Fruit fly (Drosophila melanogaster) whole organism, adult: Measurements from ENCODE around the gene CG15385.

Source experiments
- CG11617 ChIP-seq: fragments of 200-800 bp; sonication (Bioruptor generic); optimal IDR thresholded peaks from 2 replicates; lab custom pipeline; 2017; ENCODE audit warnings: mild to moderate bottlenecking, missing biosample characterization, missing genetic modification reagents, missing genetic modification characterization
- CG12768 ChIP-seq: fragments of 200-800 bp; sonication (Bioruptor generic); optimal IDR thresholded peaks from 2 replicates; lab custom pipeline; 2017; ENCODE audit warnings: missing biosample characterization, missing genetic modification characterization, mild to moderate bottlenecking, moderate library complexity, missing genetic modification reagents
- CG14711 ChIP-seq: fragments of 200-800 bp; sonication (Bioruptor generic); optimal IDR thresholded peaks from 2 replicates; lab custom pipeline; 2018; ENCODE audit warnings: missing biosample characterization, mild to moderate bottlenecking, missing genetic modification characterization, moderate library complexity
- CG1620 ChIP-seq: fragments of 200-800 bp; sonication (Bioruptor generic); optimal IDR thresholded peaks from 2 replicates; lab custom pipeline; 2016; ENCODE audit warnings: missing biosample characterization, missing genetic modification characterization
- CG33017 ChIP-seq: fragments of 200-800 bp; sonication (Bioruptor generic); optimal IDR thresholded peaks from 2 replicates; lab custom pipeline; 2018; ENCODE audit warnings: missing biosample characterization, mild to moderate bottlenecking, missing genetic modification characterization, moderate library complexity
- CG5204 ChIP-seq: fragments of 200-800 bp; sonication (Bioruptor generic); optimal IDR thresholded peaks from 2 replicates; lab custom pipeline; 2016; ENCODE audit warnings: missing biosample characterization, missing genetic modification characterization
- CG7045 ChIP-seq: fragments of 200-800 bp; sonication (Bioruptor generic); optimal IDR thresholded peaks from 2 replicates; lab custom pipeline; 2017; ENCODE audit warnings: missing biosample characterization, mild to moderate bottlenecking, missing genetic modification characterization
- CG7101 ChIP-seq: fragments of 200-800 bp; sonication (Bioruptor generic); optimal IDR thresholded peaks from 2 replicates; lab custom pipeline; 2018; ENCODE audit warnings: missing biosample characterization, mild to moderate bottlenecking, missing genetic modification characterization, moderate library complexity
- Clk ChIP-seq: fragments of 200-800 bp; sonication (Bioruptor generic); optimal IDR thresholded peaks from 2 replicates; lab custom pipeline; 2017; ENCODE audit warnings: missing biosample characterization, missing genetic modification characterization
- Crg-1 ChIP-seq: fragments of 200-800 bp; sonication (Bioruptor generic); optimal IDR thresholded peaks from 2 replicates; lab custom pipeline; 2016; ENCODE audit warnings: missing biosample characterization, missing genetic modification characterization
- Hr96 ChIP-seq: fragments of 200-800 bp; sonication (Bioruptor generic); optimal IDR thresholded peaks from 2 replicates; lab custom pipeline; 2016; ENCODE audit warnings: missing biosample characterization, missing genetic modification characterization
- Mnt ChIP-seq: fragments of 200-800 bp; sonication (Bioruptor generic); optimal IDR thresholded peaks from 2 replicates; lab custom pipeline; 2016; ENCODE audit warnings: missing biosample characterization, mild to moderate bottlenecking, missing genetic modification characterization
- bab1 ChIP-seq: fragments of 200-800 bp; sonication (Bioruptor generic); optimal IDR thresholded peaks from 3 replicates; lab custom pipeline; 2019; ENCODE audit warnings: missing biosample characterization, mild to moderate bottlenecking, missing genetic modification characterization, moderate library complexity
- cic ChIP-seq: fragments of 200-800 bp; sonication (Bioruptor generic); optimal IDR thresholded peaks from 2 replicates; lab custom pipeline; 2017; ENCODE audit warnings: missing biosample characterization, mild to moderate bottlenecking, missing genetic modification characterization, moderate library complexity
- cnc ChIP-seq, 2 experiments: fragments of >200 bp; optimal IDR thresholded peaks; 2 replicates each; lab custom pipeline; 2017
- kay ChIP-seq: fragments of 200-800 bp; sonication (Bioruptor generic); peaks from one replicate; lab custom pipeline; 2016; ENCODE audit warnings: missing biosample characterization, missing genetic modification characterization, borderline replicate concordance
- ovo ChIP-seq: fragments of 200-800 bp; sonication (Bioruptor generic); optimal IDR thresholded peaks from 2 replicates; lab custom pipeline; 2016; ENCODE audit warnings: missing biosample characterization, missing genetic modification characterization
- pad ChIP-seq: fragments of 200-800 bp; sonication (Bioruptor generic); optimal IDR thresholded peaks from 3 replicates; lab custom pipeline; 2017; ENCODE audit warnings: missing biosample characterization, missing genetic modification characterization, mild to moderate bottlenecking, moderate library complexity, missing genetic modification reagents
- tj ChIP-seq: fragments of 200-800 bp; sonication (Bioruptor generic); optimal IDR thresholded peaks from 3 replicates; lab custom pipeline; 2017; ENCODE audit warnings: missing biosample characterization, mild to moderate bottlenecking, missing genetic modification characterization, moderate library complexity
- toe ChIP-seq: fragments of 200-800 bp; sonication (Bioruptor generic); optimal IDR thresholded peaks from 2 replicates; lab custom pipeline; 2016; ENCODE audit warnings: missing biosample characterization, missing genetic modification characterization

CG15385 gene

dm6 chr2L:2193357-2193780, 19.0 kb downstream of the CG15385 start:
- peak; percentile 99 for TF ChIP-seq Mnt (GFP tag; lab: Kevin White, UChicago)
- peak; percentile 52 for TF ChIP-seq Crg-1
- TF ChIP-seq CG33017 (tag; lab: Kevin White, UChicago), result peak; percentile 16
- no peak for TF ChIP-seq cnc (optimal IDR thresholded peaks at IDR 0.05; lab: Kevin White, UChicago)
- peak; percentile 83 for TF ChIP-seq Hr96 (GFP tag; lab: Kevin White, UChicago)
- peak; percentile 86 for TF ChIP-seq pad (GFP tag; lab: Kevin White, UChicago)
- peak; percentile 43 for TF ChIP-seq CG11617 (GFP tag; lab: Kevin White, UChicago)
- TF ChIP-seq ovo, result peak; percentile 82
- peak; percentile 92 for TF ChIP-seq CG14711 (tag; lab: Kevin White, UChicago)
- TF ChIP-seq CG7045, result peak; percentile 29
- TF ChIP-seq toe (GFP tag; lab: Kevin White, UChicago), result peak; percentile 54
- TF ChIP-seq CG5204 (GFP tag; lab: Kevin White, UChicago), result no peak
- TF ChIP-seq cic (GFP tag; lab: Kevin White, UChicago), result peak; percentile 95
- TF ChIP-seq bab1 (GFP tag; lab: Kevin White, UChicago), result peak; percentile 85
- TF ChIP-seq Clk (GFP tag; lab: Kevin White, UChicago), result peak; percentile 3
- peak; percentile 76 for TF ChIP-seq CG1620 (GFP tag; lab: Kevin White, UChicago)
- peak; percentile 47 for TF ChIP-seq CG12768 (GFP tag; lab: Kevin White, UChicago)
- TF ChIP-seq CG7101 (tag; lab: Kevin White, UChicago), result peak; percentile 39
- TF ChIP-seq tj (GFP tag; lab: Kevin White, UChicago), result peak; percentile 92
- no peak for TF ChIP-seq kay

- TF ChIP-seq pad (GFP tag; lab: Kevin White, UChicago) (peak; percentile 10), CG12768 (GFP tag; lab: Kevin White, UChicago) (no peak), toe (GFP tag; lab: Kevin White, UChicago) (no peak), cic (GFP tag; lab: Kevin White, UChicago) (peak; percentile 13), CG1620 (GFP tag; lab: Kevin White, UChicago) (peak; percentile 36), bab1 (GFP tag; lab: Kevin White, UChicago) (peak; percentile 67), Mnt (GFP tag; lab: Kevin White, UChicago) (peak; percentile 4), cnc (optimal IDR thresholded peaks at IDR 0.05; lab: Kevin White, UChicago) (no peak), Clk (GFP tag; lab: Kevin White, UChicago) (no peak), Crg-1 (peak; percentile 29)
Measured at dm6 chr2L:2192123-2192601, 20.2 kb downstream of the CG15385 start, which contains the start of gene CG10874. CG10874 (minus strand) TSS chr2L:2192386.

- TF ChIP-seq CG1620 (GFP tag; lab: Kevin White, UChicago) (no peak), CG14711 (tag; lab: Kevin White, UChicago) (no peak)
Measured at dm6 chr2L:2191404-2191803, 21.0 kb downstream of the CG15385 start.

dm6 chr2L:2190684-2191083, 21.7 kb downstream of the CG15385 start:
- TF ChIP-seq Clk (GFP tag; lab: Kevin White, UChicago), result no peak
- no peak for TF ChIP-seq CG33017 (tag; lab: Kevin White, UChicago)

- TF ChIP-seq CG7045, result no peak
- no peak for TF ChIP-seq CG12768 (GFP tag; lab: Kevin White, UChicago)
- TF ChIP-seq cnc (optimal IDR thresholded peaks at IDR 0.05; lab: Kevin White, UChicago), result no peak
- TF ChIP-seq bab1 (GFP tag; lab: Kevin White, UChicago), result no peak
- no peak for TF ChIP-seq CG11617 (GFP tag; lab: Kevin White, UChicago)
- TF ChIP-seq ovo, result no peak
- no peak for TF ChIP-seq CG14711 (tag; lab: Kevin White, UChicago)
- no peak for TF ChIP-seq Mnt (GFP tag; lab: Kevin White, UChicago)
- no peak for TF ChIP-seq CG7101 (tag; lab: Kevin White, UChicago)
- no peak for TF ChIP-seq CG33017 (tag; lab: Kevin White, UChicago)
- no peak for TF ChIP-seq Hr96 (GFP tag; lab: Kevin White, UChicago)
- TF ChIP-seq tj (GFP tag; lab: Kevin White, UChicago), result no peak
- TF ChIP-seq cic (GFP tag; lab: Kevin White, UChicago), result no peak
- no peak for TF ChIP-seq CG5204 (GFP tag; lab: Kevin White, UChicago)
- no peak for TF ChIP-seq toe (GFP tag; lab: Kevin White, UChicago)
- TF ChIP-seq Clk (GFP tag; lab: Kevin White, UChicago), result no peak
Measured at dm6 chr2L:2189100-2189499, 23.3 kb downstream of the CG15385 start.

- TF ChIP-seq CG33017 (tag; lab: Kevin White, UChicago) (no peak), CG1620 (GFP tag; lab: Kevin White, UChicago) (no peak), Hr96 (GFP tag; lab: Kevin White, UChicago) (no peak), ovo (no peak), cnc (optimal IDR thresholded peaks at IDR 0.05; lab: Kevin White, UChicago) (no peak), Mnt (GFP tag; lab: Kevin White, UChicago) (no peak), Clk (GFP tag; lab: Kevin White, UChicago) (no peak), toe (GFP tag; lab: Kevin White, UChicago) (no peak), CG14711 (tag; lab: Kevin White, UChicago) (no peak), kay (no peak), CG7045 (no peak), cic (GFP tag; lab: Kevin White, UChicago) (no peak), CG11617 (GFP tag; lab: Kevin White, UChicago) (no peak), Crg-1 (no peak), bab1 (GFP tag; lab: Kevin White, UChicago) (no peak), tj (GFP tag; lab: Kevin White, UChicago) (no peak)
Measured at dm6 chr2L:2187411-2187810, 25.0 kb downstream of the CG15385 start.
